Fruit fly (Drosophila melanogaster) whole organism, embryonic: ENCODE results near the gene Taf10.

Experiments
- Aef1 ChIP-seq: fragments of 200-800 bp; sonication (Bioruptor generic); IDR thresholded peaks from 3 replicates; pipeline ENCODE4 v1.3.6; 2022; ENCODE audit warnings: missing biosample characterization, missing genetic modification characterization
- Blimp-1 ChIP-seq: fragments of 200-800 bp; sonication (Bioruptor generic); optimal IDR thresholded peaks from 3 replicates; lab custom pipeline; 2018; ENCODE audit warnings: missing biosample characterization, missing genetic modification characterization, mild to moderate bottlenecking, moderate library complexity, missing genetic modification reagents
- CG10543 ChIP-seq: fragments of 200-800 bp; sonication (Bioruptor generic); optimal IDR thresholded peaks from 3 replicates; lab custom pipeline; 2017; ENCODE audit warnings: missing biosample characterization, mild to moderate bottlenecking, missing genetic modification characterization, moderate library complexity
- CG10565 ChIP-seq: fragments of 200-800 bp; sonication (Bioruptor generic); optimal IDR thresholded peaks from 3 replicates; lab custom pipeline; 2016; ENCODE audit warnings: missing biosample characterization, mild to moderate bottlenecking, missing genetic modification characterization
- CG11093 ChIP-seq: fragments of 200-800 bp; sonication (Bioruptor generic); IDR thresholded peaks from 3 replicates; pipeline ENCODE4 v1.3.6; 2022; ENCODE audit warnings: missing biosample characterization, missing genetic modification characterization
- CG11247 ChIP-seq: fragments of 200-800 bp; sonication (Bioruptor generic); IDR thresholded peaks from 2 replicates; pipeline ENCODE4 v1.3.6; 2022; ENCODE audit warnings: missing biosample characterization, missing genetic modification characterization
- CG12071 ChIP-seq: fragments of 200-800 bp; sonication (Bioruptor generic); optimal IDR thresholded peaks from 3 replicates; lab custom pipeline; 2018; ENCODE audit warnings: missing biosample characterization, mild to moderate bottlenecking, missing genetic modification characterization
- CG13424 ChIP-seq: fragments of 200-800 bp; sonication (Bioruptor generic); optimal IDR thresholded peaks from 2 replicates; lab custom pipeline; 2019; ENCODE audit warnings: missing biosample characterization, mild to moderate bottlenecking, missing genetic modification characterization, moderate library complexity
- CG15601 ChIP-seq: fragments of 200-800 bp; sonication (Bioruptor generic); optimal IDR thresholded peaks from 3 replicates; lab custom pipeline; 2019; ENCODE audit warnings: missing biosample characterization, mild to moderate bottlenecking, missing genetic modification characterization, moderate library complexity
- CG1603 ChIP-seq: fragments of 200-800 bp; sonication (Bioruptor generic); optimal IDR thresholded peaks from 2 replicates; lab custom pipeline; 2019; ENCODE audit warnings: missing biosample characterization, mild to moderate bottlenecking, missing genetic modification characterization, moderate library complexity
- CG18619 ChIP-seq: fragments of 200-800 bp; sonication (Bioruptor generic); optimal IDR thresholded peaks from 3 replicates; lab custom pipeline; 2017; ENCODE audit warnings: missing biosample characterization, mild to moderate bottlenecking, missing genetic modification characterization
- CG31224 ChIP-seq: fragments of 200-800 bp; sonication (Bioruptor generic); IDR thresholded peaks from 2 replicates; pipeline ENCODE4 v1.3.6; 2022; ENCODE audit warnings: missing biosample characterization, missing genetic modification characterization
- CG34224 ChIP-seq: fragments of 200-800 bp; sonication (Bioruptor generic); IDR thresholded peaks from 3 replicates; pipeline ENCODE4 v1.3.6; 2022; ENCODE audit warnings: missing biosample characterization, missing genetic modification characterization; ENCODE audit not compliant: partially characterized antibody
- CG6175 ChIP-seq: fragments of 200-800 bp; sonication (Bioruptor generic); IDR thresholded peaks from 3 replicates; pipeline ENCODE4 v1.3.6; 2022; ENCODE audit warnings: missing biosample characterization, missing genetic modification characterization
- CG7987 ChIP-seq: fragments of 200-800 bp; sonication (Bioruptor generic); optimal IDR thresholded peaks from 2 replicates; lab custom pipeline; 2018; ENCODE audit warnings: missing biosample characterization, mild to moderate bottlenecking, missing genetic modification characterization, moderate library complexity
- CG8281 ChIP-seq: fragments of 200-800 bp; sonication (Bioruptor generic); optimal IDR thresholded peaks from 2 replicates; lab custom pipeline; 2018; ENCODE audit warnings: missing biosample characterization, mild to moderate bottlenecking, missing genetic modification characterization, moderate library complexity
- CG8765 ChIP-seq: fragments of 200-800 bp; sonication (Bioruptor generic); IDR thresholded peaks from 2 replicates; pipeline ENCODE4 v1.3.6; 2022; ENCODE audit warnings: missing biosample characterization, missing genetic modification characterization
- D ChIP-seq, 2 experiments: fragments of 200-800 bp in 1 of 2; fragments of >200 bp in 1 of 2; sonication (Bioruptor generic) in 1 of 2; optimal IDR thresholded peaks; 2 replicates in 1 of 2; 3 replicates in 1 of 2; lab custom pipeline; 2017; ENCODE audit warnings: mild to moderate bottlenecking in 1 of 2, missing biosample characterization in 1 of 2, missing genetic modification characterization in 1 of 2, missing genetic modification reagents in 1 of 2
- Deaf1 ChIP-seq: fragments of 200-800 bp; optimal IDR thresholded peaks from 3 replicates; lab custom pipeline; 2019; ENCODE audit warnings: missing biosample characterization, mild to moderate bottlenecking, missing genetic modification characterization, moderate library complexity
- Doc3 ChIP-seq: fragments of 200-800 bp; sonication (Bioruptor generic); IDR thresholded peaks from 3 replicates; pipeline ENCODE4 v1.3.6; 2022; ENCODE audit warnings: missing biosample characterization, missing genetic modification characterization; ENCODE audit not compliant: partially characterized antibody
- Ets97D ChIP-seq: fragments of 200-800 bp; sonication (Bioruptor generic); optimal IDR thresholded peaks from 3 replicates; lab custom pipeline; 2016; ENCODE audit warnings: missing biosample characterization, missing genetic modification characterization
- HLH4C ChIP-seq: fragments of 200-800 bp; sonication (Bioruptor generic); IDR thresholded peaks from 3 replicates; pipeline ENCODE4 v1.3.6; 2022; ENCODE audit warnings: missing biosample characterization, missing genetic modification characterization; ENCODE audit not compliant: partially characterized antibody
- Hmx ChIP-seq: fragments of 200-800 bp; sonication (Bioruptor generic); optimal IDR thresholded peaks from 2 replicates; lab custom pipeline; 2016; ENCODE audit warnings: missing biosample characterization, missing genetic modification characterization
- Hr3 ChIP-seq: fragments of 200-800 bp; sonication (Bioruptor generic); optimal IDR thresholded peaks from 3 replicates; lab custom pipeline; 2016; ENCODE audit warnings: missing biosample characterization, missing genetic modification characterization
- Kr ChIP-seq: fragments of 200-800 bp; sonication (Bioruptor generic); optimal IDR thresholded peaks from 2 replicates; lab custom pipeline; 2017; ENCODE audit warnings: missing biosample characterization, mild to moderate bottlenecking, missing genetic modification characterization
- MBD-R2 ChIP-seq: fragments of 200-800 bp; sonication (Bioruptor generic); IDR thresholded peaks from 2 replicates; pipeline ENCODE4 v1.3.6; 2022; ENCODE audit warnings: missing biosample characterization, missing genetic modification characterization
- Mrtf ChIP-seq: fragments of 200-800 bp; sonication (Bioruptor generic); IDR thresholded peaks from 3 replicates; pipeline ENCODE4 v1.3.6; 2022; ENCODE audit warnings: missing biosample characterization, missing genetic modification characterization
- NC2α ChIP-seq: fragments of 200-800 bp; sonication (Bioruptor generic); optimal IDR thresholded peaks from 2 replicates; lab custom pipeline; 2016; ENCODE audit warnings: missing biosample characterization, missing genetic modification characterization
- Oaz ChIP-seq: fragments of 200-800 bp; sonication (Bioruptor generic); IDR thresholded peaks from 2 replicates; pipeline ENCODE4 v1.3.6; 2022; ENCODE audit warnings: missing biosample characterization, missing genetic modification characterization
- Ravus ChIP-seq: fragments of 200-800 bp; sonication (Bioruptor generic); IDR thresholded peaks from 2 replicates; pipeline ENCODE4 v1.3.6; 2022; ENCODE audit warnings: missing biosample characterization, missing genetic modification characterization
- Rfx ChIP-seq: fragments of 200-800 bp; sonication (Bioruptor generic); IDR thresholded peaks from 2 replicates; pipeline ENCODE4 v1.3.6; 2022; ENCODE audit warnings: missing biosample characterization, missing genetic modification characterization
- aop ChIP-seq: fragments of 200-800 bp; sonication (Bioruptor generic); IDR thresholded peaks from 2 replicates; pipeline ENCODE4 v1.3.6; 2022; ENCODE audit warnings: missing biosample characterization, missing genetic modification characterization
- bowl ChIP-seq: fragments of 200-800 bp; sonication (Bioruptor generic); IDR thresholded peaks from 2 replicates; pipeline ENCODE4 v1.3.6; 2022; ENCODE audit warnings: missing biosample characterization, missing genetic modification characterization
- caup ChIP-seq: fragments of 200-800 bp; sonication (Bioruptor generic); optimal IDR thresholded peaks from 3 replicates; lab custom pipeline; 2017; ENCODE audit warnings: missing biosample characterization, mild to moderate bottlenecking, missing genetic modification characterization, moderate library complexity; ENCODE audit not compliant: severe bottlenecking
- fd64A ChIP-seq: fragments of 200-800 bp; sonication (Bioruptor generic); optimal IDR thresholded peaks from 3 replicates; lab custom pipeline; 2018; ENCODE audit warnings: missing biosample characterization, mild to moderate bottlenecking, missing genetic modification characterization
- grau ChIP-seq: fragments of 200-800 bp; optimal IDR thresholded peaks from 3 replicates; lab custom pipeline; 2019; ENCODE audit warnings: missing biosample characterization, mild to moderate bottlenecking, missing genetic modification characterization, moderate library complexity
- gsb ChIP-seq: fragments of 200-800 bp; sonication (Bioruptor generic); IDR thresholded peaks from 2 replicates; pipeline ENCODE4 v1.3.6; 2022; ENCODE audit warnings: missing biosample characterization, missing genetic modification characterization
- jing ChIP-seq: fragments of 200-800 bp; sonication (Bioruptor generic); optimal IDR thresholded peaks from 2 replicates; lab custom pipeline; 2018; ENCODE audit warnings: missing biosample characterization, mild to moderate bottlenecking, missing genetic modification characterization
- luna ChIP-seq: fragments of 200-800 bp; sonication (Bioruptor generic); optimal IDR thresholded peaks from 2 replicates; lab custom pipeline; 2016; ENCODE audit warnings: missing biosample characterization, missing genetic modification characterization
- mld ChIP-seq: fragments of 200-800 bp; sonication (Bioruptor generic); IDR thresholded peaks from 3 replicates; pipeline ENCODE4 v1.3.6; 2022; ENCODE audit warnings: missing biosample characterization, missing genetic modification characterization; ENCODE audit not compliant: partially characterized antibody
- nmo ChIP-seq: fragments of 200-800 bp; sonication (Bioruptor generic); optimal IDR thresholded peaks from 2 replicates; lab custom pipeline; 2018; ENCODE audit warnings: missing biosample characterization, mild to moderate bottlenecking, missing genetic modification characterization, moderate library complexity
- nom ChIP-seq: fragments of 200-800 bp; sonication (Bioruptor generic); optimal IDR thresholded peaks from 2 replicates; lab custom pipeline; 2017; ENCODE audit warnings: missing biosample characterization, missing genetic modification characterization, mild to moderate bottlenecking, moderate library complexity, missing genetic modification reagents
- otp ChIP-seq: fragments of 200-800 bp; sonication (Bioruptor generic); IDR thresholded peaks from 3 replicates; pipeline ENCODE4, ENCODE4 v1.3.6; 2022; ENCODE audit warnings: missing biosample characterization, missing genetic modification characterization
- pho ChIP-seq: fragments of 200-800 bp; sonication (Bioruptor generic); optimal IDR thresholded peaks from 2 replicates; lab custom pipeline; 2016; ENCODE audit warnings: missing biosample characterization, missing genetic modification characterization
- sqz ChIP-seq: fragments of 200-800 bp; sonication (Bioruptor generic); optimal IDR thresholded peaks from 3 replicates; lab custom pipeline; 2018; ENCODE audit warnings: missing biosample characterization, mild to moderate bottlenecking, missing genetic modification characterization
- tio ChIP-seq: fragments of 200-800 bp; sonication (Bioruptor generic); optimal IDR thresholded peaks from 2 replicates; lab custom pipeline; 2017; ENCODE audit warnings: missing biosample characterization, missing genetic modification characterization, inconsistent platforms
- unc-4 ChIP-seq: fragments of 200-800 bp; sonication (Bioruptor generic); IDR thresholded peaks from 2 replicates; pipeline ENCODE4 v1.3.6; 2022; ENCODE audit warnings: missing biosample characterization, missing genetic modification characterization; ENCODE audit not compliant: partially characterized antibody
- vnd ChIP-seq: fragments of 200-800 bp; sonication (Bioruptor generic); IDR thresholded peaks from 3 replicates; pipeline ENCODE4 v1.3.6; 2022; ENCODE audit warnings: missing biosample characterization, missing genetic modification characterization; ENCODE audit not compliant: partially characterized antibody
- vvl ChIP-seq: fragments of 200-800 bp; sonication (Bioruptor generic); IDR thresholded peaks from 2 replicates; pipeline ENCODE4 v1.3.6; 2022; ENCODE audit warnings: missing biosample characterization, missing genetic modification characterization
- zfh2 ChIP-seq: fragments of 200-800 bp; sonication (Bioruptor generic); optimal IDR thresholded peaks from 2 replicates; lab custom pipeline; 2016; ENCODE audit warnings: missing biosample characterization, missing genetic modification characterization

Taf10 gene

dm6 chr2L:2734215-2734614 lies 33.5 kb upstream of the Taf10 start (continued):
- no peak for TF ChIP-seq otp (GFP tag; lab: Robert Waterston, UW)
- TF ChIP-seq jing (GFP tag; lab: Kevin White, UChicago): no peak
- TF ChIP-seq Doc3: no peak
- TF ChIP-seq Ravus (GFP tag; lab: Robert Waterston, UW): no peak
- no peak for TF ChIP-seq CG6175
- TF ChIP-seq CG11093 (GFP tag; lab: Robert Waterston, UW): no peak
- TF ChIP-seq Oaz (GFP tag; lab: Robert Waterston, UW): no peak
- TF ChIP-seq zfh2 (GFP tag; lab: Kevin White, UChicago): peak; percentile 74
- no peak for TF ChIP-seq HLH4C (GFP tag; lab: Robert Waterston, UW)
- peak; percentile 77 for TF ChIP-seq nom (GFP tag; lab: Kevin White, UChicago)
- no peak for TF ChIP-seq CG8281 (tag; lab: Kevin White, UChicago)
- peak; percentile 56 for TF ChIP-seq tio (GFP tag; lab: Kevin White, UChicago)
- TF ChIP-seq nmo (GFP tag; lab: Kevin White, UChicago): peak; percentile 33
- peak; percentile 5 for TF ChIP-seq Deaf1
- 0 out of 3 replicates have a peak, but pooled peaks have one; percentile 22 for TF ChIP-seq Mrtf (GFP tag; lab: Robert Waterston, UW)
- TF ChIP-seq CG10565: no peak
- TF ChIP-seq Ets97D (GFP tag; lab: Kevin White, UChicago): no peak
- peak; percentile 73 for TF ChIP-seq Rfx (GFP tag; lab: Robert Waterston, UW)
- no peak; the same call in 1 of the 2 replicates for TF ChIP-seq CG11247
- no peak; the same call in 1 of the 2 replicates for TF ChIP-seq MBD-R2 (GFP tag; lab: Robert Waterston, UW)
- TF ChIP-seq aop: no peak
- TF ChIP-seq pho (GFP tag; lab: Kevin White, UChicago): peak; percentile 76
- no peak for TF ChIP-seq sqz (GFP tag; lab: Kevin White, UChicago)
- no peak for TF ChIP-seq CG34224 (GFP tag; lab: Robert Waterston, UW)
- peak; percentile 18 for TF ChIP-seq CG1603 (tag; lab: Kevin White, UChicago)
- TF ChIP-seq CG8765 (GFP tag; lab: Robert Waterston, UW): no peak
- no peak for TF ChIP-seq Kr
- no peak for TF ChIP-seq CG15601 (tag; lab: Kevin White, UChicago)
- TF ChIP-seq grau (tag; lab: Kevin White, UChicago): peak; percentile 89
- TF ChIP-seq Hr3: peak; percentile 3
- no peak for TF ChIP-seq fd64A (GFP tag; lab: Kevin White, UChicago)
- peak; percentile 50 for TF ChIP-seq vvl (GFP tag; lab: Robert Waterston, UW)
- no peak for TF ChIP-seq mld (GFP tag; lab: Robert Waterston, UW)
- no peak for TF ChIP-seq unc-4 (GFP tag; lab: Robert Waterston, UW)
- TF ChIP-seq Hmx (GFP tag; lab: Kevin White, UChicago): no peak
- peak; percentile 21; the same call in 1 of the 2 replicates for TF ChIP-seq CG31224
- TF ChIP-seq gsb: peak; percentile 35
- no peak for TF ChIP-seq CG7987 (GFP tag; lab: Kevin White, UChicago)
- peak; percentile 6 for TF ChIP-seq CG12071
- no peak for TF ChIP-seq CG10543 (GFP tag; lab: Kevin White, UChicago)
- TF ChIP-seq Blimp-1: peak; percentile 55
- peak; percentile 35; the same call in 2 of the 3 replicates for TF ChIP-seq Aef1 (GFP tag; lab: Robert Waterston, UW)
- TF ChIP-seq vnd (GFP tag; lab: Robert Waterston, UW): no peak
- TF ChIP-seq D (optimal IDR thresholded peaks at IDR 0.05; lab: Kevin White, UChicago): no peak
- no peak for TF ChIP-seq D (GFP tag; optimal IDR thresholded peaks at IDR 0.05; lab: Kevin White, UChicago)
- TF ChIP-seq bowl (GFP tag; lab: Robert Waterston, UW): no peak
- peak; percentile 4 for TF ChIP-seq caup
- TF ChIP-seq CG18619 (GFP tag; lab: Kevin White, UChicago): peak; percentile 31
- TF ChIP-seq NC2α (GFP tag; lab: Kevin White, UChicago): no peak
- TF ChIP-seq luna: no peak
- peak; percentile 44 for TF ChIP-seq CG13424
